Worm (Caenorhabditis elegans) whole organism, L4 larva: ENCODE data around the gene acox-3.
"Not testable (repeated sequence)": the region's sequence is repeated elsewhere in the genome, so short reads cannot be mapped to it uniquely, and the experiment has no call there.

ENCODE experiments used
- aly-2 ChIP-seq: sonication (generic microtip); optimal IDR thresholded peaks from 2 replicates; lab custom pipeline; 2018; ENCODE audit warnings: missing biosample characterization, missing genetic modification characterization
- hlh-11 ChIP-seq: fragments of 200-800 bp; sonication (Bioruptor generic); optimal IDR thresholded peaks from 2 replicates; lab custom pipeline; 2018; ENCODE audit warnings: mild to moderate bottlenecking, missing genetic modification characterization, missing compliant biosample characterization
- jun-1 ChIP-seq: fragments of 150-350 bp; optimal IDR thresholded peaks from 2 replicates; lab custom pipeline; 2014; ENCODE audit warnings: missing biosample characterization, missing genetic modification reagents, missing genetic modification characterization
- lin-39 ChIP-seq: fragments of 150-350 bp; optimal IDR thresholded peaks from 2 replicates; lab custom pipeline; 2014; ENCODE audit warnings: missing biosample characterization, missing genetic modification reagents, missing genetic modification characterization
- mdl-1 ChIP-seq, 2 experiments: fragments of 150-350 bp in 1 of 2; sonication (generic microtip) in 1 of 2; optimal IDR thresholded peaks; 2 replicates each; lab custom pipeline; 2014 to 2017; ENCODE audit warnings: missing biosample characterization in 2 of 2, missing genetic modification characterization in 2 of 2
- nhr-102 ChIP-seq: sonication (generic microtip); optimal IDR thresholded peaks from 2 replicates; lab custom pipeline; 2016; ENCODE audit warnings: mild to moderate bottlenecking, missing genetic modification characterization, moderate library complexity, missing compliant biosample characterization
- nhr-11 ChIP-seq: fragments of 150-350 bp; optimal IDR thresholded peaks from 2 replicates; lab custom pipeline; 2014; ENCODE audit warnings: missing biosample characterization, missing genetic modification characterization
- pha-4 ChIP-seq, 2 experiments: fragments of 150-350 bp in 1 of 2; fragments of 200-800 bp in 1 of 2; sonication (Bioruptor generic) in 1 of 2; IDR thresholded peaks in 1 of 2; optimal IDR thresholded peaks in 1 of 2; 2 replicates each; pipeline versions ENCODE4 v1.3.6 to Lab custom; 2014 to 2022; ENCODE audit warnings: missing genetic modification characterization in 2 of 2, missing genetic modification reagents in 2 of 2, missing biosample characterization in 1 of 2, missing compliant biosample characterization in 1 of 2
- tra-1 ChIP-seq: fragments of 200-800 bp; sonication (Bioruptor generic); IDR thresholded peaks from 2 replicates; pipeline ENCODE4 v1.3.6; 2022; ENCODE audit warnings: missing genetic modification reagents, missing genetic modification characterization, missing compliant biosample characterization
- unc-39 ChIP-seq: sonication (generic microtip); optimal IDR thresholded peaks from 2 replicates; lab custom pipeline; 2017; ENCODE audit warnings: missing biosample characterization, missing genetic modification characterization
- zag-1 ChIP-seq: fragments of 150-350 bp; optimal IDR thresholded peaks from 2 replicates; lab custom pipeline; 2014; ENCODE audit warnings: missing biosample characterization, missing genetic modification characterization
- zip-2 ChIP-seq: fragments of 150-350 bp; optimal IDR thresholded peaks from 2 replicates; lab custom pipeline; 2014; ENCODE audit warnings: missing biosample characterization, missing genetic modification characterization

DNA sequence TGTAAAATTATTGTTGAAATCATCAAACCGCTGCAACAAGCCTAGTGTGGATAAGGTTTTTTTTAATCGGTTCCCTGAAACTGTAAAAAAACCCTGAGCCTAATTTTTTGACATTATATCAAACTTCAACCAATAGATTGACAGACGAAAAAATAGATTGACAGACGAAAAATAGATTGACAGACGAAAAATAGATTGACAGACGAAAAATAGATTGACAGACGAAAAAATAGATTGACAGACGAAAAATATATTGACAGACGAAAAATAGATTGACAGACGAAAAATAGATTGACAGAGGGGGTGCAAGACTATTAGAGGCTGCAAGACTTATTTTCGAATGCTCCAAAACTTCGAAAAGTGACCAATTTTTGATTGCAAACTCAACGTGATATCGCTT is 38.3 kb downstream of the acox-3 start:
- not testable (repeated sequence) for TF ChIP-seq tra-1; mdl-1 (tag; optimal IDR thresholded peaks at IDR 0.05; lab: Kevin White, UChicago); hlh-11; nhr-11 (tag; lab: Kevin White, UChicago); unc-39 (tag; lab: Kevin White, UChicago); lin-39 (tag; lab: Kevin White, UChicago); aly-2 (tag; lab: Kevin White, UChicago); zag-1 (tag; lab: Kevin White, UChicago); pha-4 (GFP tag; IDR thresholded peaks at IDR 0.05; lab: Robert Waterston, UW); pha-4 (tag; optimal IDR thresholded peaks at IDR 0.05; lab: Kevin White, UChicago); zip-2 (tag; lab: Kevin White, UChicago); nhr-102 (tag; lab: Kevin White, UChicago); jun-1 (tag; lab: Kevin White, UChicago)
